Fruit fly (Drosophila melanogaster) whole organism, embryonic: ENCODE measurements around the gene Tmep.

Experiments
- CG10267 ChIP-seq: fragments of 200-800 bp; sonication (Bioruptor generic); optimal IDR thresholded peaks from 2 replicates; lab custom pipeline; 2018; ENCODE audit warnings: missing biosample characterization, mild to moderate bottlenecking, missing genetic modification characterization, moderate library complexity
- CG10979 ChIP-seq: fragments of 200-800 bp; sonication (Bioruptor generic); optimal IDR thresholded peaks from 2 replicates; lab custom pipeline; 2018; ENCODE audit warnings: missing biosample characterization, mild to moderate bottlenecking, missing genetic modification characterization, moderate library complexity
- CG11085 ChIP-seq: fragments of 200-800 bp; sonication (Bioruptor generic); IDR thresholded peaks from 2 replicates; pipeline ENCODE4 v1.3.6; 2022; ENCODE audit warnings: missing biosample characterization, missing genetic modification characterization
- CG11247 ChIP-seq: fragments of 200-800 bp; sonication (Bioruptor generic); IDR thresholded peaks from 2 replicates; pipeline ENCODE4 v1.3.6; 2022; ENCODE audit warnings: missing biosample characterization, missing genetic modification characterization
- CG11695 ChIP-seq: fragments of 200-800 bp; sonication (Bioruptor generic); IDR thresholded peaks from 3 replicates; pipeline ENCODE4 v1.3.6; 2022; ENCODE audit warnings: missing biosample characterization, missing genetic modification characterization
- CG1233 ChIP-seq: fragments of 200-800 bp; sonication (Bioruptor generic); optimal IDR thresholded peaks from 4 replicates; lab custom pipeline; 2018; ENCODE audit warnings: missing biosample characterization, mild to moderate bottlenecking, missing genetic modification characterization
- CG13123 ChIP-seq: fragments of 200-800 bp; sonication (Bioruptor generic); optimal IDR thresholded peaks from 2 replicates; lab custom pipeline; 2016; ENCODE audit warnings: missing biosample characterization, missing genetic modification characterization
- CG13894 ChIP-seq: fragments of 200-800 bp; sonication (Bioruptor generic); optimal IDR thresholded peaks from 3 replicates; lab custom pipeline; 2018; ENCODE audit warnings: missing biosample characterization, mild to moderate bottlenecking, missing genetic modification characterization, moderate library complexity
- CG15011 ChIP-seq: fragments of 200-800 bp; sonication (Bioruptor generic); optimal IDR thresholded peaks from 3 replicates; lab custom pipeline; 2018; ENCODE audit warnings: missing biosample characterization, mild to moderate bottlenecking, missing genetic modification characterization
- CG15696 ChIP-seq: fragments of 200-800 bp; sonication (Bioruptor generic); optimal IDR thresholded peaks from 2 replicates; lab custom pipeline; 2019; ENCODE audit warnings: missing biosample characterization, mild to moderate bottlenecking, missing genetic modification characterization, moderate library complexity
- CG16813 ChIP-seq: fragments of 200-800 bp; sonication (Bioruptor generic); IDR thresholded peaks from 3 replicates; pipeline ENCODE4 v1.3.6; 2022; ENCODE audit warnings: missing biosample characterization, missing genetic modification characterization; ENCODE audit not compliant: partially characterized antibody
- CG17829 ChIP-seq: fragments of 200-800 bp; optimal IDR thresholded peaks from 2 replicates; lab custom pipeline; 2019; ENCODE audit warnings: missing biosample characterization, mild to moderate bottlenecking, missing genetic modification characterization, moderate library complexity
- CG2678 ChIP-seq: fragments of 200-800 bp; sonication (Bioruptor generic); optimal IDR thresholded peaks from 3 replicates; lab custom pipeline; 2019; ENCODE audit warnings: missing biosample characterization, mild to moderate bottlenecking, missing genetic modification characterization, moderate library complexity
- CG34376 ChIP-seq: fragments of 200-800 bp; sonication (Bioruptor generic); optimal IDR thresholded peaks from 2 replicates; lab custom pipeline; 2018; ENCODE audit warnings: missing biosample characterization, mild to moderate bottlenecking, missing genetic modification characterization
- CG4404 ChIP-seq: fragments of 200-800 bp; sonication (Bioruptor generic); IDR thresholded peaks from 2 replicates; pipeline ENCODE4 v1.3.6; 2022; ENCODE audit warnings: missing biosample characterization, missing genetic modification characterization
- CG4820 ChIP-seq: fragments of 200-800 bp; sonication (Bioruptor generic); optimal IDR thresholded peaks from 3 replicates; lab custom pipeline; 2016; ENCODE audit warnings: missing biosample characterization, missing genetic modification characterization
- CG5245 ChIP-seq: fragments of 200-800 bp; sonication (Bioruptor generic); optimal IDR thresholded peaks from 3 replicates; lab custom pipeline; 2016; ENCODE audit warnings: missing biosample characterization, missing genetic modification characterization
- CG6683 ChIP-seq: fragments of 200-800 bp; sonication (Bioruptor generic); optimal IDR thresholded peaks from 2 replicates; lab custom pipeline; 2017; ENCODE audit warnings: missing biosample characterization, mild to moderate bottlenecking, missing genetic modification characterization, missing genetic modification reagents
- CG7839 ChIP-seq: fragments of 200-800 bp; sonication (Bioruptor generic); optimal IDR thresholded peaks from 3 replicates; lab custom pipeline; 2018; ENCODE audit warnings: missing biosample characterization, mild to moderate bottlenecking, missing genetic modification characterization, moderate library complexity
- CG8924 ChIP-seq: fragments of 200-800 bp; optimal IDR thresholded peaks from 3 replicates; lab custom pipeline; 2019; ENCODE audit warnings: missing biosample characterization, mild to moderate bottlenecking, missing genetic modification characterization, moderate library complexity
- D19B ChIP-seq: fragments of 200-800 bp; sonication (Bioruptor generic); optimal IDR thresholded peaks from 2 replicates; lab custom pipeline; 2017; ENCODE audit warnings: missing biosample characterization, mild to moderate bottlenecking, missing genetic modification characterization
- Dek ChIP-seq: fragments of 200-800 bp; sonication (Bioruptor generic); optimal IDR thresholded peaks from 3 replicates; lab custom pipeline; 2019; ENCODE audit warnings: missing biosample characterization, mild to moderate bottlenecking, missing genetic modification characterization, moderate library complexity
- Dfd ChIP-seq, 2 experiments: fragments of >200 bp; optimal IDR thresholded peaks; 2 replicates each; lab custom pipeline; 2017; ENCODE audit warnings: missing biosample characterization in 2 of 2, missing genetic modification characterization in 2 of 2
- Drgx ChIP-seq: fragments of 200-800 bp; sonication (Bioruptor generic); IDR thresholded peaks from 2 replicates; pipeline ENCODE4 v1.3.6; 2022; ENCODE audit warnings: missing biosample characterization, missing genetic modification characterization
- Ets65A ChIP-seq: fragments of 200-800 bp; sonication (Bioruptor generic); peaks from one replicate; lab custom pipeline; 2016; ENCODE audit warnings: missing biosample characterization, missing genetic modification characterization
- Fer1 ChIP-seq: fragments of 200-800 bp; sonication (Bioruptor generic); optimal IDR thresholded peaks from 2 replicates; lab custom pipeline; 2017; ENCODE audit warnings: missing biosample characterization, mild to moderate bottlenecking, missing genetic modification characterization
- H2.0 ChIP-seq: fragments of 200-800 bp; sonication (Bioruptor generic); IDR thresholded peaks from 2 replicates; pipeline ENCODE4 v1.3.6; 2022; ENCODE audit warnings: missing biosample characterization, missing genetic modification characterization
- Hey ChIP-seq: fragments of 200-800 bp; sonication (Bioruptor generic); optimal IDR thresholded peaks from 3 replicates; lab custom pipeline; 2018; ENCODE audit warnings: missing biosample characterization, mild to moderate bottlenecking, missing genetic modification characterization
- Hr3 ChIP-seq: fragments of 200-800 bp; sonication (Bioruptor generic); optimal IDR thresholded peaks from 3 replicates; lab custom pipeline; 2016; ENCODE audit warnings: missing biosample characterization, missing genetic modification characterization
- Hr78 ChIP-seq, 2 experiments: fragments of 200-800 bp in 1 of 2; fragments of >200 bp in 1 of 2; sonication (Bioruptor generic) in 1 of 2; optimal IDR thresholded peaks; 2 replicates each; lab custom pipeline; 2017 to 2019; ENCODE audit warnings: missing biosample characterization in 2 of 2, missing genetic modification characterization in 2 of 2, mild to moderate bottlenecking in 1 of 2, moderate library complexity in 1 of 2
- Med ChIP-seq: fragments of 200-800 bp; sonication (Bioruptor generic); peaks from one replicate; lab custom pipeline; 2016; ENCODE audit warnings: missing biosample characterization, missing genetic modification characterization, mild to moderate bottlenecking, inconsistent platforms, moderate library complexity
- Ravus ChIP-seq: fragments of 200-800 bp; sonication (Bioruptor generic); IDR thresholded peaks from 2 replicates; pipeline ENCODE4 v1.3.6; 2022; ENCODE audit warnings: missing biosample characterization, missing genetic modification characterization
- Rx ChIP-seq: fragments of 200-800 bp; sonication (Bioruptor generic); IDR thresholded peaks from 2 replicates; pipeline ENCODE4 v1.3.6; 2022; ENCODE audit warnings: missing biosample characterization, missing genetic modification characterization
- Taf1 ChIP-seq: fragments of 200-800 bp; sonication (Bioruptor generic); IDR thresholded peaks from 2 replicates; pipeline ENCODE4 v1.3.6; 2022; ENCODE audit warnings: missing biosample characterization, missing genetic modification characterization
- Tbp ChIP-seq: fragments of >200 bp; optimal IDR thresholded peaks from 2 replicates; lab custom pipeline; 2018; ENCODE audit warnings: missing biosample characterization, missing genetic modification characterization
- caup ChIP-seq: fragments of 200-800 bp; sonication (Bioruptor generic); optimal IDR thresholded peaks from 3 replicates; lab custom pipeline; 2017; ENCODE audit warnings: missing biosample characterization, mild to moderate bottlenecking, missing genetic modification characterization, moderate library complexity; ENCODE audit not compliant: severe bottlenecking
- chif ChIP-seq, 2 experiments: fragments of 200-800 bp; sonication (Bioruptor generic); optimal IDR thresholded peaks; 3 replicates each; lab custom pipeline; 2016; ENCODE audit warnings: missing biosample characterization in 2 of 2, missing genetic modification characterization in 2 of 2
- dmrt99B ChIP-seq: fragments of 200-800 bp; sonication (Bioruptor generic); optimal IDR thresholded peaks from 2 replicates; lab custom pipeline; 2018; ENCODE audit warnings: missing biosample characterization, mild to moderate bottlenecking, missing genetic modification characterization, moderate library complexity
- lilli ChIP-seq: fragments of 200-800 bp; sonication (Bioruptor generic); optimal IDR thresholded peaks from 3 replicates; lab custom pipeline; 2016; ENCODE audit warnings: missing biosample characterization, missing genetic modification characterization
- pho ChIP-seq: fragments of 200-800 bp; sonication (Bioruptor generic); optimal IDR thresholded peaks from 2 replicates; lab custom pipeline; 2016; ENCODE audit warnings: missing biosample characterization, missing genetic modification characterization
- phol ChIP-seq: fragments of 200-800 bp; sonication (Bioruptor generic); optimal IDR thresholded peaks from 3 replicates; lab custom pipeline; 2018; ENCODE audit warnings: missing biosample characterization, mild to moderate bottlenecking, missing genetic modification characterization, moderate library complexity
- prd ChIP-seq, 3 experiments: fragments of >200 bp in 2 of 3; fragments of 200-800 bp in 1 of 3; sonication (Bioruptor generic) in 1 of 3; optimal IDR thresholded peaks in 2 of 3; IDR thresholded peaks in 1 of 3; 2 replicates in 2 of 3; 3 replicates in 1 of 3; pipeline versions ENCODE4 v1.3.6 to Lab custom; 2017 to 2022; ENCODE audit warnings: missing biosample characterization in 1 of 3, missing genetic modification characterization in 1 of 3
- slbo ChIP-seq: fragments of 200-800 bp; sonication (Bioruptor generic); IDR thresholded peaks from 2 replicates; pipeline ENCODE4 v1.3.6; 2022; ENCODE audit warnings: missing biosample characterization, missing genetic modification characterization
- ssp ChIP-seq: fragments of 200-800 bp; sonication (Bioruptor generic); IDR thresholded peaks from 2 replicates; pipeline ENCODE4 v1.3.6; 2022; ENCODE audit warnings: missing biosample characterization, missing genetic modification characterization
- tgo ChIP-seq: fragments of 200-800 bp; sonication (Bioruptor generic); IDR thresholded peaks from 3 replicates; pipeline ENCODE4 v1.3.6; 2022; ENCODE audit warnings: missing biosample characterization, missing genetic modification characterization
- tin ChIP-seq: fragments of 200-800 bp; sonication (Bioruptor generic); optimal IDR thresholded peaks from 3 replicates; lab custom pipeline; 2016; ENCODE audit warnings: missing biosample characterization, missing genetic modification characterization
- usp ChIP-seq: fragments of >200 bp; optimal IDR thresholded peaks from 2 replicates; lab custom pipeline; 2017; ENCODE audit warnings: missing biosample characterization, missing genetic modification characterization
- wdn ChIP-seq: fragments of 200-800 bp; sonication (Bioruptor generic); IDR thresholded peaks from 2 replicates; pipeline ENCODE4 v1.3.6; 2022; ENCODE audit warnings: missing biosample characterization, missing genetic modification characterization

The Tmep gene

DNA sequence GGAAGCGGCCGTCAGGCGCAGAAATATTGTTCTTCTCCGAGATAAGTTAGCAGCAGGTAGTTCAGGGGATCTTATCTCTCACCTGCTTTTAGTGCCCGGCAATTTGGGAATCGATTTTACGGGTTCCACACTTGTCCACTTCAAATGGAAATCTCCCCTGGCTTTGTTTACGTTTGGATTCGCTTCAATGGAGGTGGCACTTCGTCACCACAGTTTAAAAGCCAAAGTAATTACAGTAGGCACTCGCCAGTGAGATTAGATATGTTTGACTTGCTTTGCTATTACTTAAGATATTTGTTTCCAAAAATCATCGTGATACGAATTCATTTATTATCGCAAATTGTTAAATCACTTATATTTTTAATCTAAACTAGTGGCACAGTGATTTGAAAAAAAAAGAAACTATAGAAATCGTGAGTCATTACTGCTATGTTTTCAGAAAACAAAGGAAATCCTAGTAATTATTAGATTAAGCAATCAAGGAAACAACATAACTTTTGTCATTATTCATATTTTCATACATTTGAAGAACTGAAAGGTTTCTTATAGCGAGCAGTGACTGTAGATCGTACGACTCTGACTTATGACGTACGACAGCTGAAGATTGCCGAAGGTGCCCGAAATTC is 20.5 kb upstream of the Tmep start (continued):
- TF ChIP-seq caup (GFP tag; lab: Kevin White, UChicago) = peak; percentile 48
- peak; percentile 10; the same call in 1 of the 2 replicates for TF ChIP-seq wdn (GFP tag; lab: Robert Waterston, UW)
- peak; percentile 11; the same call in 1 of the 2 replicates for TF ChIP-seq CG11247
- peak; percentile 66 for TF ChIP-seq CG1233 (GFP tag; lab: Kevin White, UChicago)
- no peak for TF ChIP-seq Tbp (GFP tag; lab: Kevin White, UChicago)
- TF ChIP-seq CG13894 (tag; lab: Kevin White, UChicago) = peak; percentile 40
- peak; percentile 87 for TF ChIP-seq Med (GFP tag; lab: Kevin White, UChicago)
- peak; percentile 26 for TF ChIP-seq CG10979 (tag; lab: Kevin White, UChicago)
- peak; percentile 70 for TF ChIP-seq Dek (tag; lab: Kevin White, UChicago)
- TF ChIP-seq D19B (GFP tag; lab: Kevin White, UChicago) = peak; percentile 55
- TF ChIP-seq phol (tag; lab: Kevin White, UChicago) = peak; percentile 52
- peak; percentile 79 for TF ChIP-seq CG7839 (tag; lab: Kevin White, UChicago)
- TF ChIP-seq ssp (GFP tag; lab: Robert Waterston, UW) = 0 out of 2 replicates have a peak, but pooled peaks have one; percentile 12
- TF ChIP-seq Fer1 (GFP tag; lab: Kevin White, UChicago) = peak; percentile 79
- peak; percentile 37 for TF ChIP-seq tin
- TF ChIP-seq prd (optimal IDR thresholded peaks at IDR 0.05; lab: Kevin White, UChicago) = no peak
- TF ChIP-seq prd (GFP tag; IDR thresholded peaks at IDR 0.05; lab: Robert Waterston, UW) = peak; percentile 51; the same call in 2 of the 3 replicates
- TF ChIP-seq Drgx (GFP tag; lab: Robert Waterston, UW) = no peak
- peak; percentile 65 for TF ChIP-seq CG15011 (GFP tag; lab: Kevin White, UChicago)
- peak; percentile 8 to 26 for TF ChIP-seq chif (GFP tag; optimal IDR thresholded peaks at IDR 0.05; lab: Kevin White, UChicago)
- peak; percentile 43; the same call in 1 of the 2 replicates for TF ChIP-seq CG4404 (GFP tag; lab: Robert Waterston, UW)
- no peak for TF ChIP-seq usp (GFP tag; lab: Kevin White, UChicago)
- peak; percentile 45; the same call in 1 of the 3 replicates for TF ChIP-seq tgo (GFP tag; lab: Robert Waterston, UW)
- TF ChIP-seq Hr3 (GFP tag; lab: Kevin White, UChicago) = peak; percentile 53
- peak; percentile 73 for TF ChIP-seq slbo (GFP tag; lab: Robert Waterston, UW)
- TF ChIP-seq CG17829 (tag; lab: Kevin White, UChicago) = peak; percentile 44
- no peak for TF ChIP-seq CG6683 (GFP tag; lab: Kevin White, UChicago)
- 0 out of 3 replicates have a peak, but pooled peaks have one; percentile 35 for TF ChIP-seq CG11695 (GFP tag; lab: Robert Waterston, UW)
- TF ChIP-seq Taf1 (GFP tag; lab: Robert Waterston, UW) = peak; percentile 17; the same call in 1 of the 2 replicates
- TF ChIP-seq CG8924 = peak; percentile 76
- TF ChIP-seq Ets65A = peak; percentile 95
- 0 out of 2 replicates have a peak, but pooled peaks have one; percentile 13 for TF ChIP-seq Rx (GFP tag; lab: Robert Waterston, UW)
- peak; percentile 66 for TF ChIP-seq pho (GFP tag; lab: Kevin White, UChicago)
- TF ChIP-seq dmrt99B = peak; percentile 66
- peak; percentile 84 for TF ChIP-seq CG2678 (tag; lab: Kevin White, UChicago)
- peak; percentile 73 for TF ChIP-seq CG34376
- peak; percentile 40; the same call in 1 of the 2 replicates for TF ChIP-seq H2.0 (GFP tag; lab: Robert Waterston, UW)
- no peak for TF ChIP-seq Hr78 (GFP tag; optimal IDR thresholded peaks at IDR 0.05; lab: Kevin White, UChicago)
- peak; percentile 34 for TF ChIP-seq CG10267 (tag; lab: Kevin White, UChicago)
- peak; percentile 4 for TF ChIP-seq CG5245 (GFP tag; lab: Kevin White, UChicago)
- TF ChIP-seq Ravus = 0 out of 2 replicates have a peak, but pooled peaks have one; percentile 0
- TF ChIP-seq lilli (GFP tag; lab: Kevin White, UChicago) = peak; percentile 77
- no peak for TF ChIP-seq CG13123
- 0 out of 2 replicates have a peak, but pooled peaks have one; percentile 9 for TF ChIP-seq CG11085
- TF ChIP-seq CG15696 (tag; lab: Kevin White, UChicago) = peak; percentile 23
- peak; percentile 37 for TF ChIP-seq CG4820
- peak; percentile 24 for TF ChIP-seq Hey (tag; lab: Kevin White, UChicago)
- TF ChIP-seq Dfd (GFP tag; optimal IDR thresholded peaks at IDR 0.05; lab: Kevin White, UChicago) = peak in 1 of 2 experiments; percentile 74
- no peak for TF ChIP-seq CG16813 (GFP tag; lab: Robert Waterston, UW)
